Fruit fly (Drosophila melanogaster) whole organism, adult: ENCODE measurements around the gene Aos1.

Experiments used
- CG11617 ChIP-seq: fragments of 200-800 bp; sonication (Bioruptor generic); optimal IDR thresholded peaks from 2 replicates; lab custom pipeline; 2017; ENCODE audit warnings: mild to moderate bottlenecking, missing biosample characterization, missing genetic modification reagents, missing genetic modification characterization
- CG12768 ChIP-seq: fragments of 200-800 bp; sonication (Bioruptor generic); optimal IDR thresholded peaks from 2 replicates; lab custom pipeline; 2017; ENCODE audit warnings: missing biosample characterization, missing genetic modification characterization, mild to moderate bottlenecking, moderate library complexity, missing genetic modification reagents
- CG14711 ChIP-seq: fragments of 200-800 bp; sonication (Bioruptor generic); optimal IDR thresholded peaks from 2 replicates; lab custom pipeline; 2018; ENCODE audit warnings: missing biosample characterization, mild to moderate bottlenecking, missing genetic modification characterization, moderate library complexity
- CG1620 ChIP-seq: fragments of 200-800 bp; sonication (Bioruptor generic); optimal IDR thresholded peaks from 2 replicates; lab custom pipeline; 2016; ENCODE audit warnings: missing biosample characterization, missing genetic modification characterization
- CG33017 ChIP-seq: fragments of 200-800 bp; sonication (Bioruptor generic); optimal IDR thresholded peaks from 2 replicates; lab custom pipeline; 2018; ENCODE audit warnings: missing biosample characterization, mild to moderate bottlenecking, missing genetic modification characterization, moderate library complexity
- CG5204 ChIP-seq: fragments of 200-800 bp; sonication (Bioruptor generic); optimal IDR thresholded peaks from 2 replicates; lab custom pipeline; 2016; ENCODE audit warnings: missing biosample characterization, missing genetic modification characterization
- CG7045 ChIP-seq: fragments of 200-800 bp; sonication (Bioruptor generic); optimal IDR thresholded peaks from 2 replicates; lab custom pipeline; 2017; ENCODE audit warnings: missing biosample characterization, mild to moderate bottlenecking, missing genetic modification characterization
- CG7101 ChIP-seq: fragments of 200-800 bp; sonication (Bioruptor generic); optimal IDR thresholded peaks from 2 replicates; lab custom pipeline; 2018; ENCODE audit warnings: missing biosample characterization, mild to moderate bottlenecking, missing genetic modification characterization, moderate library complexity
- Clk ChIP-seq: fragments of 200-800 bp; sonication (Bioruptor generic); optimal IDR thresholded peaks from 2 replicates; lab custom pipeline; 2017; ENCODE audit warnings: missing biosample characterization, missing genetic modification characterization
- Crg-1 ChIP-seq: fragments of 200-800 bp; sonication (Bioruptor generic); optimal IDR thresholded peaks from 2 replicates; lab custom pipeline; 2016; ENCODE audit warnings: missing biosample characterization, missing genetic modification characterization
- Hr96 ChIP-seq: fragments of 200-800 bp; sonication (Bioruptor generic); optimal IDR thresholded peaks from 2 replicates; lab custom pipeline; 2016; ENCODE audit warnings: missing biosample characterization, missing genetic modification characterization
- Mnt ChIP-seq: fragments of 200-800 bp; sonication (Bioruptor generic); optimal IDR thresholded peaks from 2 replicates; lab custom pipeline; 2016; ENCODE audit warnings: missing biosample characterization, mild to moderate bottlenecking, missing genetic modification characterization
- bab1 ChIP-seq: fragments of 200-800 bp; sonication (Bioruptor generic); optimal IDR thresholded peaks from 3 replicates; lab custom pipeline; 2019; ENCODE audit warnings: missing biosample characterization, mild to moderate bottlenecking, missing genetic modification characterization, moderate library complexity
- cic ChIP-seq: fragments of 200-800 bp; sonication (Bioruptor generic); optimal IDR thresholded peaks from 2 replicates; lab custom pipeline; 2017; ENCODE audit warnings: missing biosample characterization, mild to moderate bottlenecking, missing genetic modification characterization, moderate library complexity
- cnc ChIP-seq, 2 experiments: fragments of >200 bp; optimal IDR thresholded peaks; 2 replicates each; lab custom pipeline; 2017
- kay ChIP-seq: fragments of 200-800 bp; sonication (Bioruptor generic); peaks from one replicate; lab custom pipeline; 2016; ENCODE audit warnings: missing biosample characterization, missing genetic modification characterization, borderline replicate concordance
- ovo ChIP-seq: fragments of 200-800 bp; sonication (Bioruptor generic); optimal IDR thresholded peaks from 2 replicates; lab custom pipeline; 2016; ENCODE audit warnings: missing biosample characterization, missing genetic modification characterization
- pad ChIP-seq: fragments of 200-800 bp; sonication (Bioruptor generic); optimal IDR thresholded peaks from 3 replicates; lab custom pipeline; 2017; ENCODE audit warnings: missing biosample characterization, missing genetic modification characterization, mild to moderate bottlenecking, moderate library complexity, missing genetic modification reagents
- tj ChIP-seq: fragments of 200-800 bp; sonication (Bioruptor generic); optimal IDR thresholded peaks from 3 replicates; lab custom pipeline; 2017; ENCODE audit warnings: missing biosample characterization, mild to moderate bottlenecking, missing genetic modification characterization, moderate library complexity
- toe ChIP-seq: fragments of 200-800 bp; sonication (Bioruptor generic); optimal IDR thresholded peaks from 2 replicates; lab custom pipeline; 2016; ENCODE audit warnings: missing biosample characterization, missing genetic modification characterization

Gene Aos1

dm6 chr3R:12439401-12440143, 6.0 kb upstream of the Aos1 start, which contains the start of gene Desat1:
Gene Desat1, plus strand, starts transcription at chr3R:12439600.
- TF ChIP-seq kay (GFP tag; lab: Kevin White, UChicago) (no peak), CG14711 (tag; lab: Kevin White, UChicago) (peak; percentile 18), Crg-1 (GFP tag; lab: Kevin White, UChicago) (peak; percentile 47), Mnt (peak; percentile 36), tj (GFP tag; lab: Kevin White, UChicago) (no peak), bab1 (GFP tag; lab: Kevin White, UChicago) (peak; percentile 23), CG7101 (tag; lab: Kevin White, UChicago) (peak; percentile 20), CG33017 (tag; lab: Kevin White, UChicago) (peak; percentile 6), CG11617 (peak; percentile 9)

dm6 chr3R:12439039-12439400, 5.4 kb upstream of the Aos1 start, which contains the start of the genes CG17207 and CG46427:
Gene CG17207, minus strand, starts transcription at chr3R:12439139.
Gene CG46427, minus strand, starts transcription at chr3R:12439139.
- TF ChIP-seq CG14711 (tag; lab: Kevin White, UChicago), result no peak
- TF ChIP-seq CG5204 (GFP tag; lab: Kevin White, UChicago), result no peak
- no peak for TF ChIP-seq Crg-1 (GFP tag; lab: Kevin White, UChicago)
- no peak for TF ChIP-seq CG1620
- TF ChIP-seq tj (GFP tag; lab: Kevin White, UChicago), result no peak
- no peak for TF ChIP-seq Clk (GFP tag; lab: Kevin White, UChicago)
- TF ChIP-seq CG7045 (GFP tag; lab: Kevin White, UChicago), result no peak
- TF ChIP-seq toe (GFP tag; lab: Kevin White, UChicago), result no peak
- no peak for TF ChIP-seq bab1 (GFP tag; lab: Kevin White, UChicago)
- no peak for TF ChIP-seq CG33017 (tag; lab: Kevin White, UChicago)

dm6 chr3R:12435948-12436347, 2.3 kb upstream of the Aos1 start, which contains the start of gene Desat2:
Gene Desat2, plus strand, starts transcription at chr3R:12436248.
- no peak for TF ChIP-seq CG11617
- no peak for TF ChIP-seq toe (GFP tag; lab: Kevin White, UChicago)
- TF ChIP-seq CG1620, result no peak
- TF ChIP-seq kay (GFP tag; lab: Kevin White, UChicago), result no peak
- no peak for TF ChIP-seq CG7045 (GFP tag; lab: Kevin White, UChicago)
- TF ChIP-seq Hr96, result no peak
- no peak for TF ChIP-seq bab1 (GFP tag; lab: Kevin White, UChicago)
- TF ChIP-seq CG12768 (GFP tag; lab: Kevin White, UChicago), result no peak
- TF ChIP-seq CG5204 (GFP tag; lab: Kevin White, UChicago), result no peak
- no peak for TF ChIP-seq Mnt
- no peak for TF ChIP-seq tj (GFP tag; lab: Kevin White, UChicago)
- no peak for TF ChIP-seq ovo
- TF ChIP-seq cic (GFP tag; lab: Kevin White, UChicago), result no peak

- TF ChIP-seq cnc (optimal IDR thresholded peaks at IDR 0.05; lab: Kevin White, UChicago) (peak; percentile 84 to 99), Mnt (peak; percentile 18), CG7101 (tag; lab: Kevin White, UChicago) (no peak)
These were observed 2.6 kb downstream of the Aos1 start, which contains the start of gene Prosalpha2 for dm6 chr3R:12431030-12431489. Gene Prosalpha2, plus strand, starts transcription at chr3R:12431321.

dm6 chr3R:12429120-12429610, 4.5 kb downstream of the Aos1 start, which contains the start of the genes CG5641 and CG5245:
Gene CG5641, minus strand, starts transcription at chr3R:12429282.
Gene CG5245, plus strand, starts transcription at chr3R:12429560.
- TF ChIP-seq cnc (optimal IDR thresholded peaks at IDR 0.05; lab: Kevin White, UChicago), result peak in 1 of 2 experiments; percentile 58
- no peak for TF ChIP-seq CG12768 (GFP tag; lab: Kevin White, UChicago)
- TF ChIP-seq bab1 (GFP tag; lab: Kevin White, UChicago), result peak; percentile 31

dm6 chr3R:12426310-12426653, 7.3 kb downstream of the Aos1 start, which contains the start of gene NANS:
Gene NANS, plus strand, starts transcription at chr3R:12426578.
- no peak for TF ChIP-seq CG7045 (GFP tag; lab: Kevin White, UChicago)
- no peak for TF ChIP-seq kay (GFP tag; lab: Kevin White, UChicago)
- no peak for TF ChIP-seq CG1620
- no peak for TF ChIP-seq bab1 (GFP tag; lab: Kevin White, UChicago)
- TF ChIP-seq tj (GFP tag; lab: Kevin White, UChicago), result no peak
- no peak for TF ChIP-seq CG7101 (tag; lab: Kevin White, UChicago)
- no peak for TF ChIP-seq CG11617
- TF ChIP-seq Clk (GFP tag; lab: Kevin White, UChicago), result no peak

dm6 chr3R:12425510-12426309, 7.9 kb downstream of the Aos1 start, which contains the start of gene Pp1-87B:
Gene Pp1-87B, minus strand, starts transcription at chr3R:12425917.
- TF ChIP-seq ovo (no peak), CG12768 (GFP tag; lab: Kevin White, UChicago) (no peak), CG1620 (peak; percentile 40), CG5204 (GFP tag; lab: Kevin White, UChicago) (no peak), toe (GFP tag; lab: Kevin White, UChicago) (no peak), tj (GFP tag; lab: Kevin White, UChicago) (peak; percentile 27), Mnt (peak; percentile 25), cnc (optimal IDR thresholded peaks at IDR 0.05; lab: Kevin White, UChicago) (no peak), bab1 (GFP tag; lab: Kevin White, UChicago) (peak; percentile 4), CG7101 (tag; lab: Kevin White, UChicago) (peak; percentile 24), CG33017 (tag; lab: Kevin White, UChicago) (no peak), cic (GFP tag; lab: Kevin White, UChicago) (no peak), CG7045 (GFP tag; lab: Kevin White, UChicago) (peak; percentile 51), pad (GFP tag; lab: Kevin White, UChicago) (peak; percentile 58), CG14711 (tag; lab: Kevin White, UChicago) (no peak), CG11617 (peak; percentile 33), Hr96 (no peak), Crg-1 (GFP tag; lab: Kevin White, UChicago) (peak; percentile 4), kay (GFP tag; lab: Kevin White, UChicago) (no peak), Clk (GFP tag; lab: Kevin White, UChicago) (peak; percentile 22)
